Worm (Caenorhabditis elegans) whole organism, midembryonic: ENCODE data around the gene ncx-6.

Experiments
- T22C8.4 ChIP-seq: fragments of 200-800 bp; sonication (Bioruptor generic); IDR thresholded peaks from 2 replicates; pipeline ENCODE4 v1.3.6; 2022; ENCODE audit warnings: missing genetic modification characterization, missing compliant biosample characterization
- cog-1 ChIP-seq: sonication (generic microtip); optimal IDR thresholded peaks from 2 replicates; lab custom pipeline; 2016; ENCODE audit warnings: missing genetic modification characterization, missing compliant biosample characterization
- flt-1 ChIP-seq: fragments of 200-800 bp; sonication (Bioruptor generic); IDR thresholded peaks from 2 replicates; pipeline ENCODE4 v1.3.6; 2022; ENCODE audit warnings: missing genetic modification characterization, missing compliant biosample characterization
- med-1 ChIP-seq: sonication (generic microtip); optimal IDR thresholded peaks from 2 replicates; lab custom pipeline; 2017; ENCODE audit warnings: missing genetic modification characterization, mild to moderate bottlenecking, missing compliant biosample characterization, antibody characterized with exemption, missing genetic modification reagents; ENCODE audit not compliant: insufficient read depth
- ref-1 ChIP-seq: fragments of 200-800 bp; sonication (Bioruptor generic); conservative IDR thresholded peaks from 2 replicates; pipeline ENCODE4 v1.3.6; 2022; ENCODE audit warnings: missing genetic modification reagents, missing genetic modification characterization, missing compliant biosample characterization
- tab-1 ChIP-seq: fragments of 200-800 bp; sonication (Bioruptor generic); IDR thresholded peaks from 2 replicates; pipeline ENCODE4 v1.3.6; 2022; ENCODE audit warnings: missing genetic modification characterization, missing compliant biosample characterization
- ztf-23 ChIP-seq: fragments of 200-800 bp; sonication (Bioruptor generic); IDR thresholded peaks from 2 replicates; pipeline ENCODE4 v1.3.6; 2022; ENCODE audit warnings: missing genetic modification reagents, missing genetic modification characterization, missing compliant biosample characterization

DNA sequence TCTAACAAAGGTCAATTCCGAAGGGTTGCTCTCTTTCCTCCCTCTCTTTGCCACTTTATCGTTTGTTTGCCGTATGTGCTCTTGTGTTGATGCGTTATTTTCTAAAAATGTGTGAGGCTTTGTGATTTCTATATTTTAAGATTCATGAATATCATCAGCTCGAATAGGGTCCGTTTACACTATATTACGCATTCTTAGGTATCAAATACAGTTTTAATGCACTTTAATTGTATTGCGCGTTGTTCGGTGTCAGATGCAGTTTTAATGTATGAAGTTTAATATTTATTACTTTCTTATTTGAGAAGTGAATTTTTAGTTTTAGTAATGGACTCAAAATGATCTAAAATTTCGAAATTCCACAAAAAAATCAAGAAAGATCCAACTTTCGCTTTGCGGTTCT lies 17.3 kb downstream of the ncx-6 start, which contains the start of gene bud-31:
- TF ChIP-seq tab-1 = no peak
- no peak for TF ChIP-seq flt-1 (GFP tag; lab: Robert Waterston, UW)
- no peak for TF ChIP-seq T22C8.4 (GFP tag; lab: Robert Waterston, UW)
- TF ChIP-seq ztf-23 = no peak
- no peak for TF ChIP-seq cog-1
- no peak for TF ChIP-seq med-1
- no peak for TF ChIP-seq ref-1 (GFP tag; lab: Robert Waterston, UW)
